Worm (Caenorhabditis elegans): ENCODE measurements around the gene F53F1.2.

DNA sequence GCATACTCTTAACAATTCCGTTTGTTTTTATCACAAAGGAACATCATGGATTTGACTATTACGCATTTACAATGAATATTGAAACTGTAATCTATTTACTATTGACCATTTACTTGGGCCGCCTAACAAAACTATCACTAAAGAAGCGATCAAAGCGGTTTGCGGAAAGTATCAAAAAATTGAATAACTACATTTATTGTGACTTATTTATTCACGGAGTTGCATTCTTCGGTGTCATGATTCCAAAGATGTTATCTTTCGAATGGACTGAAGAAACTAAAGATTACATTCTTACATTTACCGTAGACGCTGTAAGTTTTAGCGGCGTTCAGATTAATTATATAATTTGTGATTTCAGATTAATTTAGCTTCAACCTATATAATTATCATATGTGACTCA lies 42.4 kb upstream of the F53F1.2 start:
- TF ChIP-seq zfh-2 (GFP tag; conservative IDR thresholded peaks at IDR 0.05) (no peak), ama-1 (optimal IDR thresholded peaks at IDR 0.05) (no peak), ama-1 (GFP tag; optimal IDR thresholded peaks at IDR 0.05) (no peak), unc-62 (GFP tag; optimal IDR thresholded peaks at IDR 0.05) (no peak), him-1 (tag; optimal IDR thresholded peaks at IDR 0.05) (no peak), pha-4 (tag; optimal IDR thresholded peaks at IDR 0.05) (no peak), lsl-1 (GFP tag; optimal IDR thresholded peaks at IDR 0.05) (no peak), egl-18 (GFP tag; IDR thresholded peaks at IDR 0.05) (no peak), lag-1 (GFP tag; IDR thresholded peaks at IDR 0.05) (no peak), nhr-80 (tag; optimal IDR thresholded peaks at IDR 0.05) (no peak), hrde-1 (tag; optimal IDR thresholded peaks at IDR 0.05; ENCODE audit: borderline replicate concordance) (no peak)
